Worm (Caenorhabditis elegans) whole organism, L2 larva: ENCODE results near the gene mltn-7.

ENCODE experiments used
- C34F6.9 ChIP-seq: fragments of 150-350 bp; optimal IDR thresholded peaks from 2 replicates; lab custom pipeline; 2014; ENCODE audit warnings: missing biosample characterization, missing genetic modification characterization
- F13H6.1 ChIP-seq: sonication (generic microtip); optimal IDR thresholded peaks from 2 replicates; lab custom pipeline; 2016; ENCODE audit warnings: missing genetic modification characterization, missing compliant biosample characterization
- R02D3.7 ChIP-seq: fragments of 150-350 bp; optimal IDR thresholded peaks from 2 replicates; lab custom pipeline; 2014; ENCODE audit warnings: missing biosample characterization, missing genetic modification characterization
- ZK546.5 ChIP-seq: sonication (generic microtip); optimal IDR thresholded peaks from 2 replicates; lab custom pipeline; 2017; ENCODE audit warnings: missing biosample characterization, missing genetic modification characterization
- alr-1 ChIP-seq: fragments of 150-350 bp; optimal IDR thresholded peaks from 2 replicates; lab custom pipeline; 2014; ENCODE audit warnings: missing biosample characterization, missing genetic modification characterization
- aly-2 ChIP-seq: fragments of 150-350 bp; optimal IDR thresholded peaks from 2 replicates; lab custom pipeline; 2014; ENCODE audit warnings: missing biosample characterization, missing genetic modification characterization
- ama-1 ChIP-seq: fragments of 150-350 bp; optimal IDR thresholded peaks from 2 replicates; lab custom pipeline; 2018; ENCODE audit warnings: inconsistent platforms
- ceh-82 ChIP-seq: fragments of 150-350 bp; optimal IDR thresholded peaks from 2 replicates; lab custom pipeline; 2014; ENCODE audit warnings: missing biosample characterization, missing genetic modification characterization
- crh-2 ChIP-seq: sonication (generic microtip); optimal IDR thresholded peaks from 2 replicates; lab custom pipeline; 2017; ENCODE audit warnings: missing biosample characterization, missing genetic modification characterization
- dmd-4 ChIP-seq: sonication (generic microtip); optimal IDR thresholded peaks from 2 replicates; lab custom pipeline; 2017; ENCODE audit warnings: missing biosample characterization, missing genetic modification characterization
- elt-3 ChIP-seq: sonication (generic microtip); optimal IDR thresholded peaks from 2 replicates; lab custom pipeline; 2017; ENCODE audit warnings: missing biosample characterization, missing genetic modification characterization
- fos-1 ChIP-seq: fragments of 150-350 bp; optimal IDR thresholded peaks from 2 replicates; lab custom pipeline; 2014; ENCODE audit warnings: missing biosample characterization, missing genetic modification characterization
- gmeb-1 ChIP-seq: fragments of 150-350 bp; optimal IDR thresholded peaks from 2 replicates; lab custom pipeline; 2014; ENCODE audit warnings: missing biosample characterization, missing genetic modification characterization
- lin-11 ChIP-seq: fragments of 150-350 bp; sonication (generic microtip); optimal IDR thresholded peaks from 2 replicates; lab custom pipeline; 2014; ENCODE audit warnings: missing biosample characterization, missing genetic modification characterization, inconsistent platforms, mixed read lengths
- lin-13 ChIP-seq: fragments of 150-350 bp; optimal IDR thresholded peaks from 2 replicates; lab custom pipeline; 2014; ENCODE audit warnings: missing biosample characterization, missing genetic modification reagents, missing genetic modification characterization
- lsy-2 ChIP-seq, 2 experiments: fragments of 150-350 bp in 1 of 2; sonication (generic microtip) in 1 of 2; optimal IDR thresholded peaks; 2 replicates each; lab custom pipeline; 2014 to 2017; ENCODE audit warnings: missing biosample characterization in 2 of 2, missing genetic modification characterization in 2 of 2
- mbf-1 ChIP-seq: sonication (generic microtip); optimal IDR thresholded peaks from 2 replicates; lab custom pipeline; 2017; ENCODE audit warnings: missing biosample characterization, missing genetic modification characterization
- mdl-1 ChIP-seq, 2 experiments: fragments of 150-350 bp in 1 of 2; sonication (generic microtip) in 1 of 2; optimal IDR thresholded peaks; 2 replicates each; lab custom pipeline; 2017; ENCODE audit warnings: missing biosample characterization in 2 of 2, missing genetic modification characterization in 2 of 2
- nhr-10 ChIP-seq: sonication (generic microtip); optimal IDR thresholded peaks from 2 replicates; lab custom pipeline; 2017; ENCODE audit warnings: missing biosample characterization, missing genetic modification characterization
- nhr-11 ChIP-seq: fragments of 150-350 bp; optimal IDR thresholded peaks from 2 replicates; lab custom pipeline; 2014; ENCODE audit warnings: missing biosample characterization, missing genetic modification characterization
- nhr-12 ChIP-seq: fragments of 150-350 bp; optimal IDR thresholded peaks from 2 replicates; lab custom pipeline; 2014; ENCODE audit warnings: missing biosample characterization, missing genetic modification characterization
- nhr-21 ChIP-seq: fragments of 150-350 bp; optimal IDR thresholded peaks from 2 replicates; lab custom pipeline; 2014; ENCODE audit warnings: missing biosample characterization, missing genetic modification characterization
- nhr-23 ChIP-seq: fragments of 150-350 bp; optimal IDR thresholded peaks from 2 replicates; lab custom pipeline; 2014; ENCODE audit warnings: missing biosample characterization, missing genetic modification reagents, missing genetic modification characterization
- nhr-237 ChIP-seq: fragments of 150-350 bp; optimal IDR thresholded peaks from 2 replicates; lab custom pipeline; 2014; ENCODE audit warnings: missing biosample characterization, missing genetic modification characterization
- nhr-25 ChIP-seq: fragments of 150-350 bp; sonication (generic microtip); optimal IDR thresholded peaks from 3 replicates; lab custom pipeline; 2014; ENCODE audit warnings: missing biosample characterization, missing genetic modification characterization
- nhr-6 ChIP-seq: fragments of 150-350 bp; optimal IDR thresholded peaks from 2 replicates; lab custom pipeline; 2014; ENCODE audit warnings: missing biosample characterization, missing genetic modification characterization
- nhr-77 ChIP-seq: fragments of 150-350 bp; optimal IDR thresholded peaks from 2 replicates; lab custom pipeline; 2014; ENCODE audit warnings: missing biosample characterization, missing genetic modification characterization
- peb-1 ChIP-seq: fragments of 150-350 bp; optimal IDR thresholded peaks from 2 replicates; lab custom pipeline; 2014; ENCODE audit warnings: missing biosample characterization, missing genetic modification characterization
- sem-4 ChIP-seq: fragments of 150-350 bp; optimal IDR thresholded peaks from 2 replicates; lab custom pipeline; 2014; ENCODE audit warnings: missing biosample characterization, missing genetic modification reagents, missing genetic modification characterization
- sma-3 ChIP-seq: sonication (generic microtip); optimal IDR thresholded peaks from 2 replicates; lab custom pipeline; 2016; ENCODE audit warnings: missing genetic modification reagents, missing genetic modification characterization, missing compliant biosample characterization
- sma-9 ChIP-seq, 2 experiments: fragments of 150-350 bp in 1 of 2; sonication (generic microtip) in 1 of 2; optimal IDR thresholded peaks; 2 replicates each; lab custom pipeline; 2014 to 2016; ENCODE audit warnings: missing genetic modification characterization in 2 of 2, mild to moderate bottlenecking in 1 of 2, missing biosample characterization in 1 of 2, missing compliant biosample characterization in 1 of 2, missing genetic modification reagents in 1 of 2, moderate library complexity in 1 of 2
- unc-55 ChIP-seq: fragments of 150-350 bp; sonication (generic microtip); optimal IDR thresholded peaks from 3 replicates; lab custom pipeline; 2014; ENCODE audit warnings: missing biosample characterization, missing genetic modification reagents, missing genetic modification characterization
- zag-1 ChIP-seq: fragments of 150-350 bp; optimal IDR thresholded peaks from 2 replicates; lab custom pipeline; 2014; ENCODE audit warnings: missing biosample characterization, missing genetic modification characterization
- ztf-1 ChIP-seq: fragments of 200-800 bp; sonication (Bioruptor generic); conservative IDR thresholded peaks from 2 replicates; pipeline ENCODE4 v1.3.6; 2022; ENCODE audit warnings: missing genetic modification characterization, missing compliant biosample characterization
- ztf-11 ChIP-seq: sonication (generic microtip); optimal IDR thresholded peaks from 2 replicates; lab custom pipeline; 2017; ENCODE audit warnings: missing biosample characterization, missing genetic modification characterization
- ztf-4 ChIP-seq: fragments of 150-350 bp; optimal IDR thresholded peaks from 2 replicates; lab custom pipeline; 2014; ENCODE audit warnings: missing biosample characterization, missing genetic modification characterization

The mltn-7 gene

DNA sequence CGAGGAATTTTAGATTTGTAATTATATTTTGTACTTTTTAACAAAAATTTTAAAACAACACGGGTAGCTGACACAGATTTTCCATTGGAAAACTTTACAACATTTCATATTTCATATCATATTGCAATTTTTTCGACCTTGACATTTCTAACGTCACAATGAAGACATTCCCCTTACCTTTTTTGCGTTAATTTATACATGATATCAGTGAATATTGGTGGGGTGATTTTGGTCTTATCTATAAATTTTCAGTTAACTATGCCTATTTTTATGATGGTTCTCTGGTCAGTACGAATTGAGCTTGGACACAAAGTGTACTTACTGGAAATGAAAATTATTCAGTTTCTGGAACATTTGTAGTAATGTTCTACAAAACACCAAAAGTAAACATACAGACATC, 14.4 kb downstream of the mltn-7 start:
- TF ChIP-seq lin-13 (no peak), crh-2 (peak; percentile 36), fos-1 (tag; lab: Kevin White, UChicago) (peak; percentile 52)

DNA sequence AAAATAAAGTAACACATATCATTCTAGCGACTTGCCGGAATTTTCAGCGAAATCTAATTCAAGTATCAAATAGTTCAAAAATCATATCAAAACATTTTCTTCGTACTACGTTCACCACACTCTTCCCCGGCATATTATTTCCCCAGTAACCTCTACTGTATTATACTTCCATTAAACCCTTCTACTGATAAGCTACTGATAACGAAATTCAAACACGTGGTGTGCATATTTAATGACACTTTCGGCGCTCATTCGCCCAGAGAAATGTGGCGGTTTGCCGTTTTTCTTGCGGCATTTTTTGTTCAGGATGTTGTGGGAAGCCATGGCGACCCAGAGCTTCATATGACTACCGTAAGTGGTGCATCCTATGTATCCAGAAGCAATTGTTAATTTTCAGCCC, 15.4 kb downstream of the mltn-7 start, which contains the start of gene lipl-5:
Gene lipl-5 (plus strand): TSS at position 259 of the 400 bp plus-strand sequence.
- TF ChIP-seq ZK546.5 (tag; lab: Kevin White, UChicago) (no peak), crh-2 (peak; percentile 50), gmeb-1 (tag; lab: Kevin White, UChicago) (peak; percentile 8), sma-9 (GFP tag; optimal IDR thresholded peaks at IDR 0.05; lab: Kevin White, UChicago) (peak; percentile 52), sma-9 (tag; optimal IDR thresholded peaks at IDR 0.05; lab: Kevin White, UChicago) (no peak), elt-3 (no peak), fos-1 (tag; lab: Kevin White, UChicago) (peak; percentile 52)

ce11 chrV:388397-388796, 18.3 kb downstream of the mltn-7 start, which contains the start of gene ZK6.6:
Gene ZK6.6 (plus strand): TSS chrV:388697.
- TF ChIP-seq C34F6.9 (no peak), F13H6.1 (no peak), unc-55 (GFP tag; lab: Kevin White, UChicago) (no peak), nhr-6 (tag; lab: Kevin White, UChicago) (no peak), zag-1 (tag; lab: Kevin White, UChicago) (no peak), R02D3.7 (tag; lab: Kevin White, UChicago) (no peak), nhr-10 (no peak), sem-4 (tag; lab: Kevin White, UChicago) (no peak), nhr-237 (tag; lab: Kevin White, UChicago) (no peak), gmeb-1 (tag; lab: Kevin White, UChicago) (no peak), mdl-1 (tag; optimal IDR thresholded peaks at IDR 0.05; lab: Kevin White, UChicago) (no peak)
- TF ChIP-seq, all 48 proteins: peak for 0

ce11 chrV:392199-392678, 22.1 kb downstream of the mltn-7 start, which contains the start of gene nhr-254:
Gene nhr-254 (plus strand): TSS chrV:392628.
- TF ChIP-seq zag-1 (tag; lab: Kevin White, UChicago) (no peak), nhr-21 (no peak), nhr-25 (tag; lab: Kevin White, UChicago) (no peak), sem-4 (tag; lab: Kevin White, UChicago) (no peak), aly-2 (tag; lab: Kevin White, UChicago) (no peak), nhr-12 (no peak), ztf-4 (no peak), alr-1 (tag; lab: Kevin White, UChicago) (no peak), dmd-4 (tag; lab: Kevin White, UChicago) (no peak), lin-11 (tag; lab: Kevin White, UChicago) (no peak), nhr-237 (tag; lab: Kevin White, UChicago) (no peak)

DNA sequence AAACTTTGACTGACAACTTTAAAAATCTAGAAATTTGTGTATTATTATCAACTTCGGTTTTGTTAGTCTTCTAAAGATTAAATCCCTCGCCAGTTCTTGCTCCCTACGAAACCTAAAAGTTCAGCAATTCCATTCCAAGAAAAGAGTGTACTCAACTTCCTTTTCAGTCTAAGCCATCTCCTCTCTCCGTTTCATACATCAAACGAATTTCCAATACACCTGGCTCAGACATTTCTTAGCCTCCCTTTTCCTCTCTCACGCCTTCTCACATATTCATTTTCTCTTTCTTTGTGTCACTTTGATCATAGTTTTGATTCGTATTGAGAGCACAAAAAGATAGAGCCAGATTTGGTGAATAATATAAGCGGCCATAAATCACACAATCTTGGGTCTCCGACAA, 26.2 kb downstream of the mltn-7 start, which contains the start of gene nhr-253:
Gene nhr-253 (plus strand): TSS at position 285 of the 400 bp plus-strand sequence.
- no peak for TF ChIP-seq C34F6.9
- TF ChIP-seq nhr-11 (tag; lab: Kevin White, UChicago): no peak
- no peak for TF ChIP-seq mdl-1 (tag; optimal IDR thresholded peaks at IDR 0.05; lab: Kevin White, UChicago)

DNA sequence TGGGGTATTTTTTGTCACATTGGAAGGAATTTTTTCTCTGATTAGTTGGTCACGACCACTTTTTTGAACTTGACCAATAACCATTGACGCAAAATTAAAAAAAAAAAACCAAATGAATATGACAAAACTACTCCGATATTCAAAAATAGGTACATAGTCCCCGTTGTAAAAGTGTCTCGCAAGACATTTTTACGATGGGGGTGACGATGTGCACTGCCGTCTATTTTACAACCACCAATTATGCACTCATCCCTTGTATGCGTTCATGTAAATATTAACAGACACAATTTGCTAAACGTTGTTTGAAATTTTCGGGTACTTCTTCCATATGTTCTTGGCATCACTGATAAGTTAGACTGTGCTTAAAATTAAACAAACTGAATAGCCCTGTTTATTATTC, 29.6 kb downstream of the mltn-7 start, which contains the start of gene scl-27:
Gene scl-27 (plus strand): TSS at position 301 of the 400 bp plus-strand sequence.
- no peak for TF ChIP-seq F13H6.1
- TF ChIP-seq crh-2: no peak
- TF ChIP-seq ztf-1 (GFP tag; lab: Robert Waterston, UW): no peak
- no peak for TF ChIP-seq ztf-11
- no peak for TF ChIP-seq nhr-21

ce11 chrV:403028-403427, 32.9 kb downstream of the mltn-7 start, which contains the start of gene srh-62:
Gene srh-62 (minus strand): TSS chrV:403128.
- TF ChIP-seq sma-9 (GFP tag; optimal IDR thresholded peaks at IDR 0.05; lab: Kevin White, UChicago): no peak
- TF ChIP-seq sma-9 (tag; optimal IDR thresholded peaks at IDR 0.05; lab: Kevin White, UChicago): no peak
- TF ChIP-seq nhr-21: no peak
- no peak for TF ChIP-seq ceh-82 (tag; lab: Kevin White, UChicago)
- TF ChIP-seq crh-2: no peak
- no peak for TF ChIP-seq peb-1 (tag; lab: Kevin White, UChicago)
- TF ChIP-seq nhr-23 (tag; lab: Kevin White, UChicago): no peak
- TF ChIP-seq sma-3 (GFP tag; lab: Kevin White, UChicago): no peak
- no peak for TF ChIP-seq fos-1 (tag; lab: Kevin White, UChicago)
- no peak for TF ChIP-seq mbf-1 (tag; lab: Kevin White, UChicago)
- no peak for TF ChIP-seq nhr-25 (tag; lab: Kevin White, UChicago)
- no peak for TF ChIP-seq nhr-77 (tag; lab: Kevin White, UChicago)
- no peak for TF ChIP-seq lsy-2 (tag; optimal IDR thresholded peaks at IDR 0.05; lab: Kevin White, UChicago)
- TF ChIP-seq gmeb-1 (tag; lab: Kevin White, UChicago): no peak
- no peak for TF ChIP-seq ama-1
